Worm (Caenorhabditis elegans): ENCODE data around the gene tbx-34.

- TF ChIP-seq him-1 (tag; optimal IDR thresholded peaks at IDR 0.05): no peak
- TF ChIP-seq dao-5 (tag; optimal IDR thresholded peaks at IDR 0.05): no peak
- TF ChIP-seq W03F9.2 (tag; optimal IDR thresholded peaks at IDR 0.05): no peak
These were observed 49.3 kb upstream of the tbx-34 start for ce11 chrIII:11267372-11267771.

Measured in whole organism, L4/young adult.